Worm (Caenorhabditis elegans): Measurements from ENCODE around the gene vps-26.

The vps-26 gene

DNA sequence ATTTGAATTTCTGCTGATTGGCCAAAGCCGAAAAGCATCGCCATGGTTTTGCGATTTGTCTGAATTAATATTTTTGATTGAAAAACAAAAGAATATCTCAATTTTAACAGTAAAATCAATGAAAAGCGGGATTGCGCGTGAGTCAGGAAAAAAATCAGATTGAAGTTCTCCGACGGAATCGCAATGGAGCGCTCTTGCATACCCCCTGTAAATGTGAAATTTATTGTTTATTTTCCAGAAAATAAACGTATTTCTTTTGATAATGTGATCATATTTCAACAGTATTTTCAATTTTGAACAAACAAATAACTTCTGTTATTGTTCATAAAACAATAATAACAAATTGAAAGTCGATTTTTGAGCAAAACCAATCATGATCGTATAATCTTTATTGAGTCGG lies at the start of gene vps-26:
Gene vps-26 (minus strand): TSS at position 200 of the 400 bp plus-strand sequence.
- TF ChIP-seq dve-1 (tag; optimal IDR thresholded peaks at IDR 0.05; ENCODE audit: insufficient read depth) (peak; percentile 52), pqm-1 (tag; optimal IDR thresholded peaks at IDR 0.05) (peak; percentile 13), unc-62 (GFP tag; optimal IDR thresholded peaks at IDR 0.05 in 1 of 2) (peak in 1 of 2 experiments; percentile 23), unc-62 (tag; optimal IDR thresholded peaks at IDR 0.05) (no peak), mes-2 (tag; optimal IDR thresholded peaks at IDR 0.05; ENCODE audit: poor library complexity, severe bottlenecking) (peak; percentile 26), attf-4 (tag; optimal IDR thresholded peaks at IDR 0.05) (no peak), mep-1 (tag; optimal IDR thresholded peaks at IDR 0.05) (peak; percentile 14), nhr-11 (tag; optimal IDR thresholded peaks at IDR 0.05) (no peak), lin-38 (GFP tag; IDR thresholded peaks at IDR 0.05) (peak; percentile 92), tra-1 (GFP tag; IDR thresholded peaks at IDR 0.05) (no peak), lsy-2 (tag; optimal IDR thresholded peaks at IDR 0.05) (peak in 1 of 2 experiments; percentile 54), nhr-28 (tag; optimal IDR thresholded peaks at IDR 0.05) (peak; percentile 15), pha-4 (GFP tag; IDR thresholded peaks at IDR 0.05) (no peak), pha-4 (tag; optimal IDR thresholded peaks at IDR 0.05) (no peak), hlh-30 (tag; optimal IDR thresholded peaks at IDR 0.05; ENCODE audit: insufficient read depth) (peak; percentile 22), ama-1 (optimal IDR thresholded peaks at IDR 0.05) (peak; percentile 26), daf-16 (GFP tag; optimal IDR thresholded peaks at IDR 0.05) (no peak), daf-16 (tag; optimal IDR thresholded peaks at IDR 0.05) (peak; percentile 81), zip-2 (tag; optimal IDR thresholded peaks at IDR 0.05) (no peak), nhr-77 (tag; optimal IDR thresholded peaks at IDR 0.05) (no peak), set-16 (GFP tag; IDR thresholded peaks at IDR 0.05) (no peak)

DNA sequence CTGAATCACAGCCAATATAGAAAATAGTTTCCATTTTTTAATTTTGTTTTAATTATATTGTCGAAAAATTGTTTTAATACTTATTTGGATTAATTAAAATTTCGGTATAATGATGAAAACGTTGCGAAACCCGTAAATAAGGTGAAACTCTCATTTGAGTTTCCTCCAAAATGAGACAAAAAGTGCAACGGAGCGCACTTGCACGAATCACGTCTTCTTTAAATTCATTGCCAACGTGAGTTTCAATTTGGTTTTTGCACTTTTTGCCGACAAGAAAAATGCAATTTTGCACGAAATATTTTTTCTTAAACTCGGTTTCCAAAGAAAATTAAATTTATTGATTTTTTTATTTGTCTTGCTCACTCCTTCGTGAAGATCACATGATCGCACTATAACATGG lies 44.4 kb upstream of the vps-26 start, which contains the start of gene daf-15:
Gene daf-15 (plus strand): TSS at position 171 of the 400 bp plus-strand sequence.
- TF ChIP-seq gei-8 (GFP tag; optimal IDR thresholded peaks at IDR 0.05) (no peak), daf-12 (tag; optimal IDR thresholded peaks at IDR 0.05) (no peak), dmd-6 (GFP tag; IDR thresholded peaks at IDR 0.05) (no peak), madf-9 (GFP tag; conservative IDR thresholded peaks at IDR 0.05) (no peak), unc-130 (GFP tag; optimal IDR thresholded peaks at IDR 0.05) (no peak), tag-97 (GFP tag; IDR thresholded peaks at IDR 0.05) (no peak), aha-1 (tag) (peak; percentile 93), hmg-1.1 (GFP tag; IDR thresholded peaks at IDR 0.05) (no peak), ZK546.5 (tag; optimal IDR thresholded peaks at IDR 0.05) (no peak), T26A8.4 (GFP tag; IDR thresholded peaks at IDR 0.05) (no peak), mep-1 (tag; optimal IDR thresholded peaks at IDR 0.05) (peak; percentile 45), ces-1 (GFP tag; optimal IDR thresholded peaks at IDR 0.05) (no peak), lin-15B (tag; optimal IDR thresholded peaks at IDR 0.05) (no peak), ztf-11 (tag; optimal IDR thresholded peaks at IDR 0.05) (no peak), Y48G9A.11 (GFP tag; IDR thresholded peaks at IDR 0.05) (no peak), hlh-30 (tag; optimal IDR thresholded peaks at IDR 0.05; ENCODE audit: insufficient read depth) (peak; percentile 90), F10B5.3 (tag; optimal IDR thresholded peaks at IDR 0.05) (no peak), nhr-76 (tag; optimal IDR thresholded peaks at IDR 0.05) (no peak), rbr-2 (tag; optimal IDR thresholded peaks at IDR 0.05) (peak; percentile 26), hif-1 (tag; optimal IDR thresholded peaks at IDR 0.05) (no peak), dpl-1 (GFP tag; optimal IDR thresholded peaks at IDR 0.05) (peak; percentile 93), nhr-11 (tag; optimal IDR thresholded peaks at IDR 0.05) (no peak), cey-2 (tag; optimal IDR thresholded peaks at IDR 0.05; ENCODE audit: borderline replicate concordance, insufficient read depth) (no peak), nhr-6 (tag; optimal IDR thresholded peaks at IDR 0.05) (peak; percentile 46), dmd-9 (GFP tag; IDR thresholded peaks at IDR 0.05) (no peak), zip-11 (GFP tag; IDR thresholded peaks at IDR 0.05) (no peak), jun-1 (tag; optimal IDR thresholded peaks at IDR 0.05) (no peak), ceh-28 (tag; optimal IDR thresholded peaks at IDR 0.05) (no peak), F37D6.2 (tag; optimal IDR thresholded peaks at IDR 0.05) (no peak), pha-4 (GFP tag; IDR thresholded peaks at IDR 0.05) (no peak), pha-4 (tag; optimal IDR thresholded peaks at IDR 0.05) (no peak), zfp-2 (tag; optimal IDR thresholded peaks at IDR 0.05) (no peak), ceh-20 (GFP tag; IDR thresholded peaks at IDR 0.05) (no peak), ceh-44 (GFP tag; IDR thresholded peaks at IDR 0.05) (no peak), ztf-7 (tag; optimal IDR thresholded peaks at IDR 0.05) (no peak), daf-16 (GFP tag; optimal IDR thresholded peaks at IDR 0.05) (no peak), daf-16 (tag; optimal IDR thresholded peaks at IDR 0.05) (no peak), ceh-82 (tag; optimal IDR thresholded peaks at IDR 0.05) (no peak)

Measured in whole organism, L4 larva.